Worm (Caenorhabditis elegans): ENCODE results near the gene C08E8.1.
"Not testable (repeated sequence)": the region's sequence is repeated elsewhere in the genome, so short reads cannot be mapped to it uniquely, and the experiment has no call there.

C08E8.1 gene

DNA sequence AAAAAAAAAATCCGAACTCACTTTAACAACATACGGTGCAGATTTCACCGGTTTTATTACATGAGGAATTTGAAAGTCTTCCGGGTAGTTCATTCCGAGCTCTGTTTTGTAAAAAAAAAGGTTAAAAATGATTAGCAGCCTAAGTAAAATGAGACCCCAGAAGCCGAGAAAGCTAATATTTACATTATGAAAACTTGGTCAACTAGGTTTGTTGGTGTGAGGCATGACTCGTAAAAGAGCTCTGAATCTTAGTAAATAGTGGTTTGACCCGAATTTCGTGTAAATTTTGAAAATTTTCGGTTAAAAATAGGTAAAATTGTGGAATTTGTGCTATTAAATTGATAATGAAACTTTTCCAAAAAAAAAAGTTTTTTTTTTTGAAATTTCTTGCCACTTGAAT is at the start of gene C08E8.1:
Gene C08E8.1 (minus strand): TSS at position 101 of the 400 bp plus-strand sequence.
- no peak for TF ChIP-seq unc-62 (GFP tag; optimal IDR thresholded peaks at IDR 0.05)

DNA sequence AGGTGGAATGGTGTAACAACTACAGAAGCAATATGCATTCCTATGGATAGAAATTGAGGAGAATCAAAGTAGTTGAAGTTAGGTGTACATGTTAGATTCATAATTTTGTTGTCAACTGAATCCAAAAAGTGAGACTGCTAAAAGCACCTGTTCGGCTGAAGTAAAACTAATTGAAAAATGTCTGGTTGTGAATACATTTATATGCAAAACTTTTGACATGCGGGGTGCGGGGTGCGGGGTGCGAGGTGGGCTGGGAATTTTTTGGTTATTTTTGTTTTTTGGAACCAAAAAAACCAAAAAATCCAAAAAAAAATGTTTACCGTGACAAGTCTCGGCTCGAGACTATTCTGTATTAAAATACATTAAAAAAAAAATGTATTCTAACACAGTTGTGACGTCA is 47.8 kb upstream of the C08E8.1 start, which contains the start of gene srh-207:
Gene srh-207 (minus strand): TSS at position 101 of the 400 bp plus-strand sequence.
- TF ChIP-seq unc-62 (GFP tag; optimal IDR thresholded peaks at IDR 0.05) = no peak

DNA sequence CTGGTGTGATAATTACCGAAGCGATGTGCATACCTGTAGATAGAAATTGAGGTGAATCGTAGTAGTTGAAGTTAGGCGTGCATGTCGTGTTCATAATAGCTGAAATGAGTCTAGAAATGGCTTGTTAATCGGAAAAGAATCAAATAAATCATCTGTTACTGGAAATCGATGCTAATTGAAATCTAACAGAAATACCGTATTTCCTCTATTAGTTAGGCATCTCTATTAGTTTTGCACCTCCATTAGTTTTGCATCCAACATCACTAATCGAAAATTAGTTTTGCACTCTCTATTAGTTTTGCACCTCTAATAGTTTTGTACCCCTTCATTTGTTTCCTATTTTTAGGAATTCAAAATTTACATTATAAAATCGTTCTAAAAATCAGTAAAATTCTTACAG is 42.5 kb upstream of the C08E8.1 start, which contains the start of gene srh-209:
Gene srh-209 (minus strand): TSS at position 101 of the 400 bp plus-strand sequence.
- TF ChIP-seq unc-62 (GFP tag; optimal IDR thresholded peaks at IDR 0.05) = not testable (repeated sequence)

DNA sequence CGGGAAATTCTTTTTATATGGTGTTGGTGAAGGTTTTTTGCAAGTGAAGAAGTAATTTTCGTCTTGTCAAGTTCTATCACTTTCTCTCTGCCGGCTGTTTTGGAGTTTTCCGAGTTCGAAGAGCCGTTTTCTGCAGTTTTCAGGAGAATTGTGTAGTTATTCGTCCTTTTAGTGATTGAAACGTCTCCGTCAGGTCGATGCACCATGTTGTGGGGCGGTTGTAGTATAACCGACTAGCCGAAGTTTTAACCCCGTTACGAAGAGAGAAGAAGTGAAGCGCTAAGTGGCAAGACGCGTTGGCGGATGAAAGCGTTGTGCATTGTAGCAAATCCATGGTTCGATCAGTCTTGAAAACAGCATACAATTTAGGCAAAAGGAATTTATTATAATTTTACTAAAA is 40.4 kb upstream of the C08E8.1 start:
- no peak for TF ChIP-seq unc-62 (GFP tag; optimal IDR thresholded peaks at IDR 0.05)

DNA sequence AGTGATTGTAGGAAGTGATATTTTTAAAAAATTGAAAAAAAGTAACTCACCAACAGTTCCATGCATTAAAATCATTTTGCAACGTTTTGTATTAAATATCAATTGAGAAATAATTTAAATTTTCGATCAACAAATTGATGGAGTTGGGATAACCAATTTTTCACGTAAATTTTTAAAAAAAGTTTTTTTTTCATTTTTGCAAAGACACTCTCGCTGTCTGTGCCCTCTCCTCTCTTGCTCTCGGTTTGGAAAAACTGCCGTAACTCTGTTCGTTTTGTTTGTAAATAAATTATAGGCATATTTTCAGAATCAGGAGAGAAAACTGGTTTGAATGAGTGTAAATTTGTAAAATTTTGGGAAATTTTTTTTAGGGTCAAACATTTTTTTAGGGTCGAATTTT is 35.5 kb upstream of the C08E8.1 start, which contains the start of gene Y51A2B.16:
Gene Y51A2B.16 (minus strand): TSS at position 101 of the 400 bp plus-strand sequence.
- no peak for TF ChIP-seq unc-62 (GFP tag; optimal IDR thresholded peaks at IDR 0.05)

DNA sequence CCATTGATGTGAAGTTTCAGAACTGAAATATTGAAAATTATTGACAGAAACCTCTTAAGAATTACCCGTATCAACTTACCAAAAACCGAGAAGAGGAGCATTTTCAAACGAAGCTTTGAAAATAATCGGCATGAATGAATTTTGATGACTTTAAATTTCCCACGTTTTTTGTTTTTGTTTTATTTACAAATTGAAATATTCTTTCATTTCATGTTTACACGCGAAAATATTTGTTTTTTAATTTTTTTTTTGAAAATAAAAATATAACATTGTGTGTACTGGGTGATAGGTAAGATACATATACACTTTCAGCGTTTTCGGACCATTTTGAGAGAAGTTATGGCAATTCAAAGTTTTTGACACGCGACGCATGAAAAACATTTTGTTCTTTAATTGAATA is 33.3 kb upstream of the C08E8.1 start, which contains the start of gene Y51A2B.9:
Gene Y51A2B.9 (minus strand): TSS at position 101 of the 400 bp plus-strand sequence.
- TF ChIP-seq unc-62 (GFP tag; optimal IDR thresholded peaks at IDR 0.05) = no peak

DNA sequence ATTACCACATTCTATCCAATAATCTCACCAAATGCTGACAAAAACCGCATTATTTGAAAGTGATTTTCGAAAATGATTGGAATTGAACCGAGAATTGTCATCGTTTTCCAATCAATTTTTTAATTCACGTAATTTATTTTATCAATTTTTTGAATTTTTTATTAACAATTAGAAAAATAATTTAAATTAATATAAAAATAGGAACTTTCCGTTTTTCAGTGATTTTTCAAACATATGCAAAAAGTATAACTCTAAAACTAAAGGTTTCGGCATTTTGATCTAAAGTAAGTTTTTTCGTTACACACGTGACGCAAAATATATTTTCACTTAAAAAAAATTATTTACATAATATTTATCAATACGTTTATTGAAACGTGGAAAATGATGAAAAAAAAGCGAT is 31.9 kb upstream of the C08E8.1 start, which contains the start of gene Y51A2B.6:
Gene Y51A2B.6 (minus strand): TSS at position 101 of the 400 bp plus-strand sequence.
- TF ChIP-seq unc-62 (GFP tag; optimal IDR thresholded peaks at IDR 0.05) = no peak

DNA sequence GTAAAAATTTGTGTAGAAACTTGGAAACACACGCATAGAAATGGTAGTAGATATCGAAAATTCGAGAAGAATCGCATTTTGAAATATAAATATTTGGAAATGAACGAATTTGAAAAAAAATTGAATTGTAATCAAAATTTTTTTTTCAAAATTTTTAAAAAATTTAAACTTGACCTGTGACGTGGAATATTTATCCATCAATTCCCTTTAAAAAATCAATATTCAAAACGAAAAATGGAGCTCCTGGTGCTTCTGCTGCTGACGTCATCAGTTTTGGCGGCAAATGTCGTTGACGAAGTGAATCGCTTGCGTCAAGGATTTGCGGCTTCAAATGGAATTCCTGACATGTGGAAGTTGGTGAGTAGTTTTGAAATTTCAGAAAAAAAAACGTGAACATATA is 26.7 kb upstream of the C08E8.1 start, which contains the start of the genes Y51A2B.4 and Y51A2B.5:
Gene Y51A2B.4 (minus strand): TSS at position 101 of the 400 bp plus-strand sequence.
Gene Y51A2B.5 (plus strand): TSS at position 232 of the 400 bp plus-strand sequence.
- no peak for TF ChIP-seq unc-62 (GFP tag; optimal IDR thresholded peaks at IDR 0.05)

DNA sequence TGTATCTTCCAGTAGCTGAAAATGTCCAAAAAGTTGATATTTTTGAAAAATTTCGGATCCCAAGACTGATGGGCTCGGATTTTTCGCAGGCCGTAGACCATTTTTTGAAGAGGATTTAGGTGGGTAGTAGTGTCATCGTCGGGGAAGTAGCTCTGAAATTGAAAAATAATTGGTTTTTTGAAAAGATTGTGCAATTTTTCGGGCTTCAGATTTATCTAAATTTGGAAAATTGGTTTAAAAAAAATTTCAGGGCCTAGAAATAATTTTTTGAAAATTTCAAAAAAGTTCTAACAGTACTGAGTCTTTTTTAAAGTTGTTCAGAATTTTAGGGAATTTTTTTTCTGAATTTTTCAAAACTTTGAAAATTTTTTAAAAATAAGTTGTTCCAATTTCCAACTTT is 20.3 kb upstream of the C08E8.1 start, which contains the start of gene nhr-288:
Gene nhr-288 (minus strand): TSS at position 101 of the 400 bp plus-strand sequence.
- no peak for TF ChIP-seq unc-62 (GFP tag; optimal IDR thresholded peaks at IDR 0.05)

DNA sequence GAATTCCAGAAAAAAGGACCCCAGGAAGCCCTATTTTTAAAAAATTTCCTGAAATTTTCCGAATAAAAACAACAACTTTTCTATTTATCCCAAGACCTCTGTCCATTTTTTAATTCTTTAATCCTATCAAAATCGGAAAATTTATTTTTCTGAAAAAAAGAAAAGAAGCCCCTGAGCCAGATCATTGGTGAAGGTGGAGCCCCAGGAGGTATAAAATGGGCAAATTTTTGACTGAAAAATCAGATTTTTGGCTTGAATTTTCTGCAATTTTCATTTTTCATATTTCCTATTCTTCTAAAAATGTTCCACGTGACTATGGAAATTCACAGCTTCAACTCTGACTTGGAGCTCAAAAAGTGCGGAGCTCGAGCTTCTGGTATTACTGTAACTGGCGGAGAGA is 16.5 kb upstream of the C08E8.1 start, which contains the start of gene Y51A2B.8:
Gene Y51A2B.8 (plus strand): TSS at position 301 of the 400 bp plus-strand sequence.
- no peak for TF ChIP-seq unc-62 (GFP tag; optimal IDR thresholded peaks at IDR 0.05)

DNA sequence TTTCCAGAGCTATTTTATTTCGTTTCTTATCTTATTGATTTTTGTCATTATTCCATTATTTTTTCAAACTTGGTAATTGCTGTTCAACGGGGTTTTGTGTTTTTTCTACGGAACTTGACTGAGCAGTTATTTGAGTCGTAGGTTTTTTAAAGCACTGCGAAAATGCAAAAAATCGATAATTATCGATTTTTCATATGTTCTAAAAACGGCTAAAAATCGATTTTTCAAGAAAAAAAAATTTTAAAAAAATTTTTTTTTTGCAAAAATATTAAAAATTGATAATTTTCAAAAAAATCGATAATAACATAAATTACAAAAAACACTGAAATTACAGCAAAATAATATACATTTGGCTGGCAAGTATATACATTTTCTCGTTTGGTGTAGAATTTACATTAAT is 13.2 kb upstream of the C08E8.1 start:
- TF ChIP-seq unc-62 (GFP tag; optimal IDR thresholded peaks at IDR 0.05) = no peak

DNA sequence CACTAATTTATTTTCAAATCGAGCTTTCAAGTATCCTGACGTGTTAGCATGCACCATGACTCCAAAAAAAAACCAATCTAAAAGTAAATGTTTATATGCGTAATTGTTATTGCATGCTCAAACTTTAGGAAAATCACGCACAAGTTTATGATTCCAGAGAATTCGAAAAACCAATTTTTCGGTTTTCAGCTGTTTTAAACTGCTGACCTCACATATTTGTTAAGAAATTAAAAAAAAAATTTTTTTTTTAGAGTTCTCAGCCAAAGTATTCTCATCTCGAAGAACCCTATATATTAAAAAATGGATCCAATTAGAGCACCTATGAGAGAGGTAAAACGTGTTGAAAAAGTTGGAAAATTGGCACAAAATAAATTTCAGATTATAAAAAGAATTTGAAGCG is 11.9 kb upstream of the C08E8.1 start, which contains the start of gene Y51A2B.2:
Gene Y51A2B.2 (plus strand): TSS at position 301 of the 400 bp plus-strand sequence.
- no peak for TF ChIP-seq unc-62 (GFP tag; optimal IDR thresholded peaks at IDR 0.05)

DNA sequence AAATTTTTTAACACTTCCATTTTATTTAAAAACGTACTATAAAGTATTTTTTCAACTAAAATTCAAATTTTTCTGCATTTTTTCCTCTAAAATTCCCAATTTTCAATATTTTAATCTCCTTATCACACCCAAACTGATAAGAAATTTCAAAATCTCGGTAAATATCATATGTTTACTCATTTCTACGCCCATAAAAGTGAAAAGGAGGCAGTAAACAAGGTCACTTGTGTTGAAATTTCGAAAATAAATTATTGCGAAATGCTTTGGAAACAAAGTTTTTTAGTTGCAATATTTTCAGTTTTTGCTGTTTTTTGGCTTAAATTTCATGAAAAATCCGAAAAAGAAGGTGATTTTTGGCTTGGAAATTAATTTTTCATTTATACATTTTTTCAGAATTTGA is 9.3 kb upstream of the C08E8.1 start, which contains the start of gene C08E8.4:
Gene C08E8.4 (plus strand): TSS at position 268 of the 400 bp plus-strand sequence.
- TF ChIP-seq unc-62 (GFP tag; optimal IDR thresholded peaks at IDR 0.05) = no peak

DNA sequence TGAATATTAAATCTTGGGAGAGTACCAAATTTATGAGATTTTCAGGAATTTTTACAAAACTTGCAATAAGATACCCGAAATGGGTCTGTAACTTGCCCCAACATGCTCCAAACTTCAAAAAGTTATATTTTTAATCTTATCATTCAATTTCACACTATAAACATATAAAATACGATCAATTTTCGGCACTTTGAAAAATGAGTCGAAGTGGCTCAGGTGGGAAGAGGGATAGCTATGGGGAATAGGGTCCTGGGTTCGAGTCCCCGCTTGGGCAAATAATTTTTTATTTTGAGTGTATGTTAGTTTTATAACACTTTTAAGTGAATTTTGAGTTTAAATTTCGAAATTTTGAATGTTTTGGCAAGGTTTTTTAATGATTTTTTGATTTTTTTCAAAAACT is 8.7 kb upstream of the C08E8.1 start:
- TF ChIP-seq unc-62 (GFP tag; optimal IDR thresholded peaks at IDR 0.05) = no peak

DNA sequence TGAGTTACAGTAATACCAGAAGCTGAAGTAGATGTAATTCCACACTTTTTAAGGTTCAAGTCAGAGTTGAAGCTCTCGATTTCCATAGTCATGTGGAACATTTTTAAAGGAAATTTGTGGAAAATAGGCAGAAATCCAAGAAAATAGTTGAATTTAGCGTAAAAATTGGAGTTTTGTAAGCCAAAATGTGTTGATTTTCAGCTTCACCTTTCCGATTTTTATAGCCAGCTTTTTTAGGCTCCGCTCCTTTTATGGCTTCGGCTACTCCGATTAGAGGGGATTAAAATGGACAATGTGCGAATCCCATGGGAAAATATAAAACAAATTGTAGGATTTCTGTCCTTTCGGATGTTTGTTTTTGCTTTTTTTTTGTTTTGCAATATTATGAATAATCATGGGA is 6.0 kb upstream of the C08E8.1 start, which contains the start of gene C08E8.6:
Gene C08E8.6 (minus strand): TSS at position 101 of the 400 bp plus-strand sequence.
- no peak for TF ChIP-seq unc-62 (GFP tag; optimal IDR thresholded peaks at IDR 0.05)

DNA sequence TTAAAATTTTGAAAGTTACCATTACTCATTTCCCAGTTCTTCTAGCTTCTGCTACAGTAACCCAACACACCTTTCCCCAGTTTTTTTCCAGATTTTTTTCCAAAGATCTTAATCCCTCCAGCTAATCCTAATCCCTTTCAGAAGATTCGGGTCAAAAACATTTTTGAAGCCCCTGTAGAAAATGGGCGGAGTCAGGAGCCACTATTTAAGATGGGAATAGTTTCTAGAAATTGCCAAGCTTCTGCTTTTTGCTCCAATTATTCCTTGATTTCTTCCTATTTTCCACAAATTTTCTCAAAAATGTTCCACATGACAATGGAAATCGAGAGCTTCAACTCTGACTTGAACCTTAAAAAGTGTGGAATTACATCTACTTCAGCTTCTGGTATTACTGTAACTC is 2.3 kb upstream of the C08E8.1 start, which contains the start of gene C08E8.9:
Gene C08E8.9 (plus strand): TSS at position 301 of the 400 bp plus-strand sequence.
- TF ChIP-seq unc-62 (GFP tag; optimal IDR thresholded peaks at IDR 0.05) = no peak

DNA sequence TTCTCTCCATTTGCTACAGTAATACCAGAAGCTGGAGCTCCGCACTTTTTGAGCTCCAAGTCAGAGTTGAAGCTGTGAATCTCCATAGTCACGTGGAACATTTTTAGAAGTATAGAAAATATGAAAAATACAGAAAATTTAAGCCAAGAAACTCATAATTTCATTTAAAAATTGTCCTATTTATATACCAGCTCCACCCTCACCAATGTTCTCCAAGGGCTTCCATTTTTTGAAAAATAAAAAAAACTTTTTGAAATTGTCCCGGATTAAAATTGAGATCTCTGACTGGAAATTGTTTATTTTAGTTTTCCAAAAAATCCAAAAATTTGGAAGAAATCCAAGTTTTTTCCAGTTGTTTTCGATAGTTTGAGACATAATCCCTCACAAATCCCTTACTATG is 2.4 kb downstream of the C08E8.1 start, which contains the start of gene C08E8.5:
Gene C08E8.5 (minus strand): TSS at position 101 of the 400 bp plus-strand sequence.
- no peak for TF ChIP-seq unc-62 (GFP tag; optimal IDR thresholded peaks at IDR 0.05)

Measured in whole organism, dauer.